Fruit fly (Drosophila melanogaster) whole organism, prepupa: ENCODE data around the gene agt.

Experiments used
- Blimp-1 ChIP-seq: fragments of 200-800 bp; sonication (Bioruptor generic); optimal IDR thresholded peaks from 3 replicates; lab custom pipeline; 2017; ENCODE audit warnings: missing biosample characterization, missing genetic modification characterization, mild to moderate bottlenecking, moderate library complexity, missing genetic modification reagents
- CG1621 ChIP-seq: fragments of 200-800 bp; sonication (Bioruptor generic); optimal IDR thresholded peaks from 3 replicates; lab custom pipeline; 2018; ENCODE audit warnings: missing biosample characterization, mild to moderate bottlenecking, missing genetic modification characterization
- CG3919 ChIP-seq: fragments of 200-800 bp; sonication (Bioruptor generic); optimal IDR thresholded peaks from 3 replicates; lab custom pipeline; 2016; ENCODE audit warnings: missing biosample characterization, missing genetic modification characterization
- CG6163 ChIP-seq: fragments of 200-800 bp; sonication (Bioruptor generic); IDR thresholded peaks from 3 replicates; pipeline ENCODE4 v1.3.6; 2022; ENCODE audit warnings: missing biosample characterization, missing genetic modification characterization
- CG6276 ChIP-seq: fragments of 200-800 bp; sonication (Bioruptor generic); optimal IDR thresholded peaks from 2 replicates; lab custom pipeline; 2017; ENCODE audit warnings: missing biosample characterization, mild to moderate bottlenecking, missing genetic modification characterization
- CG6808 ChIP-seq: fragments of 200-800 bp; sonication (Bioruptor generic); optimal IDR thresholded peaks from 3 replicates; lab custom pipeline; 2017; ENCODE audit warnings: missing biosample characterization, missing genetic modification characterization, mild to moderate bottlenecking, moderate library complexity, missing genetic modification reagents
- CG8319 ChIP-seq: fragments of 200-800 bp; sonication (Bioruptor generic); optimal IDR thresholded peaks from 3 replicates; lab custom pipeline; 2016; ENCODE audit warnings: missing biosample characterization, missing genetic modification characterization
- Eip75B ChIP-seq: fragments of 200-800 bp; sonication (Bioruptor generic); optimal IDR thresholded peaks from 3 replicates; lab custom pipeline; 2016; ENCODE audit warnings: missing biosample characterization, missing genetic modification characterization
- Eip78C ChIP-seq: fragments of 200-800 bp; sonication (Bioruptor generic); peaks from one replicate; lab custom pipeline; 2016; ENCODE audit warnings: missing biosample characterization, missing genetic modification characterization
- Hr38 ChIP-seq: sonication (Bioruptor generic); optimal IDR thresholded peaks from 2 replicates; lab custom pipeline; 2016; ENCODE audit warnings: missing biosample characterization, missing genetic modification characterization
- OdsH ChIP-seq: fragments of 200-800 bp; sonication (Bioruptor generic); optimal IDR thresholded peaks from 3 replicates; lab custom pipeline; 2016; ENCODE audit warnings: missing biosample characterization, missing genetic modification characterization
- Sox15 ChIP-seq: fragments of 200-800 bp; sonication (Bioruptor generic); optimal IDR thresholded peaks from 3 replicates; lab custom pipeline; 2016; ENCODE audit warnings: missing biosample characterization, missing genetic modification characterization
- acj6 ChIP-seq: fragments of 200-800 bp; sonication (Bioruptor generic); optimal IDR thresholded peaks from 3 replicates; lab custom pipeline; 2016; ENCODE audit warnings: missing biosample characterization, missing genetic modification characterization
- dac ChIP-seq: fragments of 200-800 bp; sonication (Bioruptor generic); optimal IDR thresholded peaks from 2 replicates; lab custom pipeline; 2017; ENCODE audit warnings: missing biosample characterization, mild to moderate bottlenecking, missing genetic modification characterization
- dsx ChIP-seq: fragments of 200-800 bp; optimal IDR thresholded peaks from 3 replicates; lab custom pipeline; 2019; ENCODE audit warnings: missing biosample characterization, mild to moderate bottlenecking, missing genetic modification characterization, moderate library complexity; ENCODE audit not compliant: poor library complexity, severe bottlenecking
- eg ChIP-seq: fragments of 200-800 bp; sonication (Bioruptor generic); IDR thresholded peaks from 3 replicates; pipeline ENCODE4 v1.3.6; 2022; ENCODE audit warnings: missing biosample characterization, missing genetic modification characterization
- esn ChIP-seq: fragments of 200-800 bp; sonication (Bioruptor generic); optimal IDR thresholded peaks from 2 replicates; lab custom pipeline; 2016; ENCODE audit warnings: missing biosample characterization, mild to moderate bottlenecking, missing genetic modification characterization, moderate library complexity
- salr ChIP-seq, 2 experiments: fragments of 200-800 bp; sonication (Bioruptor generic); optimal IDR thresholded peaks; 3 replicates each; lab custom pipeline; 2016 to 2018; ENCODE audit warnings: missing biosample characterization in 2 of 2, missing genetic modification characterization in 2 of 2, mild to moderate bottlenecking in 1 of 2

Gene agt

DNA sequence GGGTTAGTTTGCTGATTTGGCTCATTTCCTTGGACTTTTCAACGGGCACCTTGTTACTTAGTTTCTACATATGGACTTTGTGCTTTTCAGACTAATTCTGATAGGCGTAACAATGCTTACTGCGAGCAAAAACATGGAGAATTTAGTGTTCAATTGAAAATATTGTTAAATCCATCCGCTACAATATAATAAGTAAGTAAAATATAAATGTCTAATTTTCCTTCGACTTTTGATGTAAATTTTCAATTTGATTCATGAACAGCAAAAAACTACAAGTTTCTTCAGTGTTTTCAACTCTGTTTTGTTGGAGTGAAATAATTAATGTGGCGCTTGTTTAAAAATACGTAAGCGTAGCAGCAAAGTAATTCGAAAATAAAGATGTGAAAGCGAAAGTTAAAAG, 51.1 kb downstream of the agt start, which contains the start of gene glob2:
Gene glob2, minus strand, starts transcription at position 101 of the 400 bp plus-strand sequence.
- TF ChIP-seq salr (GFP tag; optimal IDR thresholded peaks at IDR 0.05; lab: Kevin White, UChicago) = no peak
- TF ChIP-seq Blimp-1 (GFP tag; lab: Kevin White, UChicago) = no peak
- TF ChIP-seq Eip75B (GFP tag; lab: Kevin White, UChicago) = no peak
- TF ChIP-seq Hr38 (GFP tag; lab: Kevin White, UChicago) = no peak
- no peak for TF ChIP-seq acj6
- no peak for TF ChIP-seq CG6808 (GFP tag; lab: Kevin White, UChicago)
- no peak for TF ChIP-seq dsx (GFP tag; lab: Kevin White, UChicago)
- no peak for TF ChIP-seq CG3919
- no peak for TF ChIP-seq esn
- TF ChIP-seq eg (GFP tag; lab: Robert Waterston, UW) = no peak
- TF ChIP-seq OdsH (GFP tag; lab: Kevin White, UChicago) = no peak
- no peak for TF ChIP-seq CG6163 (GFP tag; lab: Robert Waterston, UW)
- TF ChIP-seq dac = no peak
- TF ChIP-seq CG6276 = no peak
- no peak for TF ChIP-seq CG1621
- no peak for TF ChIP-seq Sox15 (GFP tag; lab: Kevin White, UChicago)
- TF ChIP-seq Eip78C (GFP tag; lab: Kevin White, UChicago) = no peak
- TF ChIP-seq CG8319 (GFP tag; lab: Kevin White, UChicago) = no peak
